Worm (Caenorhabditis elegans) whole organism, young adult: ENCODE measurements around the gene irg-4.

Source experiments
- B0019.2 ChIP-seq: fragments of 200-800 bp; sonication (Bioruptor generic); conservative IDR thresholded peaks from 2 replicates; pipeline ENCODE4 v1.3.6; 2022; ENCODE audit warnings: missing genetic modification reagents, missing genetic modification characterization, missing compliant biosample characterization
- F33H1.4 ChIP-seq: fragments of 200-800 bp; sonication (Bioruptor generic); IDR thresholded peaks from 2 replicates; pipeline ENCODE4 v1.3.6; 2022; ENCODE audit warnings: missing genetic modification reagents, missing genetic modification characterization, missing compliant biosample characterization
- F37B4.10 ChIP-seq: fragments of 200-800 bp; sonication (Bioruptor generic); IDR thresholded peaks from 2 replicates; pipeline ENCODE4 v1.3.6; 2022; ENCODE audit warnings: missing genetic modification characterization, missing compliant biosample characterization
- K11D2.4 ChIP-seq: fragments of 200-800 bp; sonication (Bioruptor generic); IDR thresholded peaks from 2 replicates; pipeline ENCODE4 v1.3.6; 2022; ENCODE audit warnings: missing genetic modification reagents, missing genetic modification characterization, missing compliant biosample characterization
- K12H6.12 ChIP-seq: fragments of 200-800 bp; sonication (Bioruptor generic); optimal IDR thresholded peaks from 2 replicates; lab custom pipeline; 2018; ENCODE audit warnings: mild to moderate bottlenecking, missing genetic modification characterization, missing compliant biosample characterization
- T07F8.4 ChIP-seq: sonication (generic microtip); optimal IDR thresholded peaks from 2 replicates; lab custom pipeline; 2016; ENCODE audit warnings: mild to moderate bottlenecking, missing genetic modification characterization, moderate library complexity, missing compliant biosample characterization
- T26A5.8 ChIP-seq: sonication (generic microtip); optimal IDR thresholded peaks from 2 replicates; lab custom pipeline; 2016; ENCODE audit warnings: missing genetic modification characterization, missing compliant biosample characterization
- Y79H2A.3 ChIP-seq: fragments of 200-800 bp; sonication (Bioruptor generic); conservative IDR thresholded peaks from 2 replicates; pipeline ENCODE4 v1.3.6; 2022; ENCODE audit warnings: missing genetic modification reagents, missing genetic modification characterization, missing compliant biosample characterization
- ZK185.1 ChIP-seq: sonication (generic microtip); optimal IDR thresholded peaks from 2 replicates; lab custom pipeline; 2016; ENCODE audit warnings: mild to moderate bottlenecking, missing genetic modification characterization, missing compliant biosample characterization; ENCODE audit not compliant: poor library complexity, severe bottlenecking
- athp-1 ChIP-seq: sonication (generic microtip); optimal IDR thresholded peaks from 2 replicates; lab custom pipeline; 2017; ENCODE audit warnings: mild to moderate bottlenecking, missing genetic modification characterization, missing compliant biosample characterization
- attf-6 ChIP-seq: fragments of 200-800 bp; sonication (Bioruptor generic); IDR thresholded peaks from 2 replicates; pipeline ENCODE4 v1.3.6; 2022; ENCODE audit warnings: missing genetic modification reagents, missing genetic modification characterization, missing compliant biosample characterization
- bed-2 ChIP-seq: fragments of 200-800 bp; sonication (Bioruptor generic); IDR thresholded peaks from 2 replicates; pipeline ENCODE4 v1.3.6; 2022; ENCODE audit warnings: missing genetic modification reagents, missing genetic modification characterization, missing compliant biosample characterization
- cebp-1 ChIP-seq, 2 experiments: fragments of 200-800 bp in 1 of 2; sonication (Bioruptor generic) in 1 of 2; sonication (generic microtip) in 1 of 2; IDR thresholded peaks in 1 of 2; optimal IDR thresholded peaks in 1 of 2; 2 replicates each; pipeline versions ENCODE4 v1.3.6 to Lab custom; 2017 to 2022; ENCODE audit warnings: missing compliant biosample characterization in 2 of 2, missing genetic modification characterization in 2 of 2, mild to moderate bottlenecking in 1 of 2, missing genetic modification reagents in 1 of 2, moderate library complexity in 1 of 2
- ceh-100 ChIP-seq: fragments of 200-800 bp; sonication (Bioruptor generic); IDR thresholded peaks from 2 replicates; pipeline ENCODE4 v1.3.6; 2022; ENCODE audit warnings: missing genetic modification reagents, missing genetic modification characterization, missing compliant biosample characterization
- ceh-27 ChIP-seq: fragments of 200-800 bp; sonication (Bioruptor generic); optimal IDR thresholded peaks from 2 replicates; lab custom pipeline; 2018; ENCODE audit warnings: mild to moderate bottlenecking, missing genetic modification characterization, moderate library complexity, missing compliant biosample characterization
- ceh-58 ChIP-seq: fragments of 200-800 bp; sonication (Bioruptor generic); IDR thresholded peaks from 2 replicates; pipeline ENCODE4 v1.3.6; 2022; ENCODE audit warnings: missing genetic modification characterization, missing compliant biosample characterization
- die-1 ChIP-seq: sonication (generic microtip); optimal IDR thresholded peaks from 2 replicates; lab custom pipeline; 2016; ENCODE audit warnings: missing genotype, mild to moderate bottlenecking, missing genetic modification characterization, missing compliant biosample characterization
- ekl-4 ChIP-seq: fragments of 200-800 bp; sonication (Bioruptor generic); IDR thresholded peaks from 2 replicates; pipeline ENCODE4 v1.3.6; 2022; ENCODE audit warnings: missing genetic modification reagents, missing genetic modification characterization, missing compliant biosample characterization
- fkh-3 ChIP-seq: sonication (generic microtip); optimal IDR thresholded peaks from 2 replicates; lab custom pipeline; 2016; ENCODE audit warnings: mild to moderate bottlenecking, missing genetic modification characterization, missing compliant biosample characterization
- gei-17 ChIP-seq: fragments of 200-800 bp; sonication (Bioruptor generic); optimal IDR thresholded peaks from 2 replicates; lab custom pipeline; 2018; ENCODE audit warnings: mild to moderate bottlenecking, missing genetic modification characterization, missing compliant biosample characterization
- hmg-1.2 ChIP-seq: fragments of 200-800 bp; sonication (Bioruptor generic); IDR thresholded peaks from 2 replicates; pipeline ENCODE4 v1.3.6; 2022; ENCODE audit warnings: missing genetic modification reagents, missing genetic modification characterization, missing compliant biosample characterization
- lin-26 ChIP-seq: fragments of 200-800 bp; sonication (Bioruptor generic); IDR thresholded peaks from 2 replicates; pipeline ENCODE4 v1.3.6; 2022; ENCODE audit warnings: missing genetic modification reagents, missing genetic modification characterization, missing compliant biosample characterization
- lir-1 ChIP-seq: fragments of 200-800 bp; sonication (Bioruptor generic); conservative IDR thresholded peaks from 2 replicates; pipeline ENCODE4 v1.3.6; 2022; ENCODE audit warnings: missing genetic modification reagents, missing genetic modification characterization, missing compliant biosample characterization
- madf-6 ChIP-seq: fragments of 200-800 bp; sonication (Bioruptor generic); IDR thresholded peaks from 2 replicates; pipeline ENCODE4 v1.3.6; 2022; ENCODE audit warnings: missing genetic modification reagents, missing genetic modification characterization, missing compliant biosample characterization
- mel-28 ChIP-seq: sonication (generic microtip); optimal IDR thresholded peaks from 2 replicates; lab custom pipeline; 2016; ENCODE audit warnings: borderline replicate concordance, mild to moderate bottlenecking, missing genetic modification characterization, missing compliant biosample characterization
- nfyb-1 ChIP-seq: fragments of 200-800 bp; sonication (Bioruptor generic); IDR thresholded peaks from 2 replicates; pipeline ENCODE4 v1.3.6; 2022; ENCODE audit warnings: missing genetic modification reagents, missing genetic modification characterization, missing compliant biosample characterization
- pbrm-1 ChIP-seq: fragments of 200-800 bp; sonication (Bioruptor generic); IDR thresholded peaks from 2 replicates; pipeline ENCODE4 v1.3.6; 2022; ENCODE audit warnings: missing genetic modification reagents, missing genetic modification characterization, missing compliant biosample characterization
- rcor-1 ChIP-seq: fragments of 200-800 bp; sonication (Bioruptor generic); IDR thresholded peaks from 2 replicates; pipeline ENCODE4 v1.3.6; 2022; ENCODE audit warnings: missing genetic modification reagents, missing genetic modification characterization, missing compliant biosample characterization
- rpc-1 ChIP-seq, 2 experiments: fragments of 150-350 bp in 1 of 2; sonication (generic microtip) in 1 of 2; optimal IDR thresholded peaks; 2 replicates each; lab custom pipeline; 2014 to 2018; ENCODE audit warnings: missing biosample characterization in 1 of 2, missing genetic modification characterization in 1 of 2, missing genetic modification reagents in 1 of 2, missing genotype in 1 of 2
- sdz-38 ChIP-seq: sonication (generic microtip); optimal IDR thresholded peaks from 2 replicates; lab custom pipeline; 2016; ENCODE audit warnings: missing genotype, missing genetic modification characterization, missing compliant biosample characterization
- sea-2 ChIP-seq: fragments of 200-800 bp; sonication (Bioruptor generic); IDR thresholded peaks from 2 replicates; pipeline ENCODE4 v1.3.6; 2022; ENCODE audit warnings: missing genetic modification characterization, missing compliant biosample characterization
- snpc-1.1 ChIP-seq: sonication (generic microtip); optimal IDR thresholded peaks from 2 replicates; lab custom pipeline; 2017; ENCODE audit warnings: missing genetic modification characterization, mild to moderate bottlenecking, missing compliant biosample characterization, antibody characterized with exemption, moderate library complexity, missing genotype, missing genetic modification reagents; ENCODE audit not compliant: insufficient read depth
- snpc-1.3 ChIP-seq: sonication (generic microtip); optimal IDR thresholded peaks from 2 replicates; lab custom pipeline; 2017; ENCODE audit warnings: missing genetic modification characterization, mild to moderate bottlenecking, missing compliant biosample characterization, antibody characterized with exemption, moderate library complexity, missing genotype, missing genetic modification reagents; ENCODE audit not compliant: insufficient read depth
- snpc-4 ChIP-seq, 5 experiments: fragments of 150-350 bp in 1 of 5; sonication (generic microtip) in 4 of 5; optimal IDR thresholded peaks; 2 replicates each; lab custom pipeline; 2014 to 2018; ENCODE audit warnings: missing genetic modification characterization in 5 of 5, missing biosample characterization in 3 of 5, antibody characterized with exemption in 2 of 5, mild to moderate bottlenecking in 2 of 5, missing compliant biosample characterization in 2 of 5, missing genotype in 2 of 5, moderate library complexity in 2 of 5, missing genetic modification reagents in 1 of 5
- somi-1 ChIP-seq: fragments of 200-800 bp; sonication (Bioruptor generic); optimal IDR thresholded peaks from 2 replicates; lab custom pipeline; 2018; ENCODE audit warnings: mild to moderate bottlenecking, missing genetic modification characterization, missing compliant biosample characterization
- sptf-2 ChIP-seq: fragments of 200-800 bp; sonication (Bioruptor generic); optimal IDR thresholded peaks from 2 replicates; lab custom pipeline; 2018; ENCODE audit warnings: mild to moderate bottlenecking, missing genetic modification characterization, missing compliant biosample characterization
- tbp1 ChIP-seq: fragments of 200-800 bp; sonication (Bioruptor generic); optimal IDR thresholded peaks from 2 replicates; lab custom pipeline; 2018; ENCODE audit warnings: mild to moderate bottlenecking, missing genetic modification characterization, missing compliant biosample characterization
- tbx-9 ChIP-seq: sonication (generic microtip); optimal IDR thresholded peaks from 2 replicates; lab custom pipeline; 2016; ENCODE audit warnings: borderline replicate concordance, missing genetic modification characterization, inconsistent platforms, missing compliant biosample characterization
- unc-130 ChIP-seq: sonication (generic microtip); optimal IDR thresholded peaks from 2 replicates; lab custom pipeline; 2016; ENCODE audit warnings: missing genetic modification reagents, missing genetic modification characterization, missing compliant biosample characterization
- zfh-2 ChIP-seq: fragments of 200-800 bp; sonication (Bioruptor generic); conservative IDR thresholded peaks from 2 replicates; pipeline ENCODE4 v1.3.6; 2022; ENCODE audit warnings: missing genetic modification reagents, missing genetic modification characterization, missing compliant biosample characterization
- ztf-18 ChIP-seq: sonication (generic microtip); optimal IDR thresholded peaks from 2 replicates; lab custom pipeline; 2016; ENCODE audit warnings: missing genotype, mild to moderate bottlenecking, missing genetic modification characterization, missing compliant biosample characterization
- ztf-28 ChIP-seq: fragments of 200-800 bp; sonication (Bioruptor generic); IDR thresholded peaks from 2 replicates; pipeline ENCODE4 v1.3.6; 2022; ENCODE audit warnings: missing genetic modification reagents, missing genetic modification characterization, missing compliant biosample characterization

Gene irg-4

DNA sequence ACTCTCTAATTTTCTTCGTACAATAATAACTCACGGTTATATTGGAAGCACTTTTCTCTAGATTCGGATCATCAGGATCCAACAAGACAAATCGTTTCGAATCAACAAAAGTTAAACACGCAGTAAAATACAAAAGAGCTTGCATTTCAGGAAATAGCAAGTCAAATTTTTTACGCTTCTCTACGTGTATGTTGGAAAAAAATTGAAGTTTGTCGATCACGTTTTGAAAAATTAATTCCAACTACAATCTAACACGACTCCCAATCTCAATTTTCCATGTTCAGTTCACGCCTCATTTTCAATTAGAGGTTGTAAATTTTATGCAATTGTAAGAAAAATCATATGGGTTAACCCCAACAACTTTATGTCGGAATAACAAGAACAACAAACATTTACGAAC lies 45.7 kb upstream of the irg-4 start, which contains the start of gene spe-45 (continued):
- TF ChIP-seq gei-17 (GFP tag; lab: Kevin White, UChicago): no peak
- no peak for TF ChIP-seq K11D2.4 (GFP tag; lab: Robert Waterston, UW)
- no peak for TF ChIP-seq lir-1 (GFP tag; lab: Robert Waterston, UW)
- TF ChIP-seq sptf-2 (GFP tag; lab: Kevin White, UChicago): no peak
- peak; percentile 64 for TF ChIP-seq athp-1 (tag; lab: Kevin White, UChicago)
- TF ChIP-seq ztf-18 (tag; lab: Kevin White, UChicago): no peak
- no peak for TF ChIP-seq B0019.2
- no peak for TF ChIP-seq cebp-1 (GFP tag; IDR thresholded peaks at IDR 0.05; lab: Robert Waterston, UW)
- no peak for TF ChIP-seq cebp-1 (tag; optimal IDR thresholded peaks at IDR 0.05; lab: Kevin White, UChicago)
- TF ChIP-seq Y79H2A.3 (GFP tag; lab: Robert Waterston, UW): no peak
- no peak for TF ChIP-seq T07F8.4
- no peak for TF ChIP-seq tbx-9 (tag; lab: Kevin White, UChicago)
- TF ChIP-seq snpc-1.3 (tag; lab: Kevin White, UChicago): no peak
- peak; percentile 78 for TF ChIP-seq ekl-4 (GFP tag; lab: Robert Waterston, UW)
- TF ChIP-seq ceh-100 (GFP tag; lab: Robert Waterston, UW): peak; percentile 45; the same call in 1 of the 2 replicates
- TF ChIP-seq tbp1: peak; percentile 47
- TF ChIP-seq sdz-38 (tag; lab: Kevin White, UChicago): no peak
- no peak for TF ChIP-seq ceh-27 (GFP tag; lab: Kevin White, UChicago)
- TF ChIP-seq snpc-1.1: no peak
- peak; percentile 43 for TF ChIP-seq F33H1.4
- TF ChIP-seq attf-6 (GFP tag; lab: Robert Waterston, UW): peak; percentile 74; the same call in 1 of the 2 replicates
- peak; percentile 73 for TF ChIP-seq madf-6 (GFP tag; lab: Robert Waterston, UW)
- peak; percentile 24; the same call in 1 of the 2 replicates for TF ChIP-seq ceh-58 (GFP tag; lab: Robert Waterston, UW)
- no peak for TF ChIP-seq hmg-1.2 (GFP tag; lab: Robert Waterston, UW)
- TF ChIP-seq rcor-1 (GFP tag; lab: Robert Waterston, UW): peak; percentile 32; the same call in 1 of the 2 replicates
- peak; percentile 46; the same call in 1 of the 2 replicates for TF ChIP-seq pbrm-1 (GFP tag; lab: Robert Waterston, UW)
- no peak for TF ChIP-seq somi-1 (GFP tag; lab: Kevin White, UChicago)
- TF ChIP-seq rpc-1 (optimal IDR thresholded peaks at IDR 0.05; lab: Kevin White, UChicago): no peak
- no peak for TF ChIP-seq rpc-1 (tag; optimal IDR thresholded peaks at IDR 0.05; lab: Kevin White, UChicago)
- peak; percentile 16 for TF ChIP-seq unc-130 (GFP tag; lab: Kevin White, UChicago)
- TF ChIP-seq bed-2 (GFP tag; lab: Robert Waterston, UW): no peak
- TF ChIP-seq zfh-2 (GFP tag; lab: Robert Waterston, UW): no peak

DNA sequence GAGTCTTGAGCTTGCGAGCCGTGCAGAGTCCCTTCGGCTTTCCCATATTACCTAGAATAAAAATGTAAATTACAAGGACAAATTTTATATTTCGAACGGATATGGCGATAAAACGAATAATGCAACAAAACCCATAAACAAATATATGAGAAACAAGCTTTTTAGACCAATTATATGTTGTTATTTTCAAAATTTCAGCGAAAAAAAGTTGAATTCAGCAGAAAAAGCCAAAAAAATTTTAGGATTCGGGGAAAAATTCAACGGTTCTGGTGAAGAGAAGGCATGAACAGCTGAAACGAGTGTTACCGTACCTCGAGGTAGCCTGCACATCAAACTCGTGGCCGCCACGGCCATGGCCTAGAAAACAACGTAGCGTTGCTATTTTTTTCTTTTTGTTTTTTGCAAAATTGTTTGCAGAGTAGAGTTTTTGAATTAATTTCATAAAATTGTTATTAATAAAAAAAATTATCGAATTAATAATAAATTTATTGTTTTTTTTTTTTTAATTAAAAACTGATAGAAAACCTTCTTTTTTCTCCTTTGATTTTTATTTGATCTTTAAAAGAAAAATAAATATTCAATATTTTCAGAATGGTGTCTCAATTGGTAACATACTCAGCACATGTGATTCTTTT lies 44.5 kb upstream of the irg-4 start, which contains the start of the genes rps-23 and dpm-3:
TSS of gene rps-23 (minus strand) at position 51 of the 635 bp plus-strand sequence.
TSS of gene dpm-3 (plus strand) at position 585 of the 635 bp plus-strand sequence.
- TF ChIP-seq sea-2 (GFP tag; lab: Robert Waterston, UW) (no peak), fkh-3 (tag; lab: Kevin White, UChicago) (no peak), attf-6 (GFP tag; lab: Robert Waterston, UW) (peak; percentile 86), T26A5.8 (tag; lab: Kevin White, UChicago) (no peak), rcor-1 (GFP tag; lab: Robert Waterston, UW) (peak; percentile 90), ztf-28 (GFP tag; lab: Robert Waterston, UW) (peak; percentile 98), die-1 (no peak), mel-28 (peak; percentile 14), lin-26 (GFP tag; lab: Robert Waterston, UW) (peak; percentile 61; the same call in 1 of the 2 replicates), gei-17 (GFP tag; lab: Kevin White, UChicago) (peak; percentile 34), ZK185.1 (peak; percentile 91), ztf-18 (tag; lab: Kevin White, UChicago) (peak; percentile 63), madf-6 (GFP tag; lab: Robert Waterston, UW) (peak; percentile 95), snpc-4 (GFP tag; optimal IDR thresholded peaks at IDR 0.05; lab: Kevin White, UChicago) (peak; percentile 50), snpc-4 (tag; optimal IDR thresholded peaks at IDR 0.05; lab: Kevin White, UChicago) (peak; percentile 65 to 82 (median 76)), ceh-100 (GFP tag; lab: Robert Waterston, UW) (peak; percentile 83), snpc-1.1 (peak; percentile 30), cebp-1 (GFP tag; IDR thresholded peaks at IDR 0.05; lab: Robert Waterston, UW) (peak; percentile 83), cebp-1 (tag; optimal IDR thresholded peaks at IDR 0.05; lab: Kevin White, UChicago) (peak; percentile 89), F37B4.10 (no peak), nfyb-1 (GFP tag; lab: Robert Waterston, UW) (peak; percentile 91), K12H6.12 (tag; lab: Kevin White, UChicago) (peak; percentile 91), sdz-38 (tag; lab: Kevin White, UChicago) (no peak), ceh-58 (GFP tag; lab: Robert Waterston, UW) (no peak)
